In genomic region chr3L:4375675-4376366, dm6 we compare ENCODE assay signal across 1 fruit fly cellular context.
TF ChIP-seq lines count a peak whose summit lies in the region.

No protein-coding gene starts in this region.

TF ChIP-seq in whole organism, embryonic, 481 proteins besides CTCF, POLR2A, EP300 and RAD21 (continued from another document and continues in another):
- TF ChIP-seq mam (GFP tag; optimal IDR thresholded peaks at IDR 0.05; lab: Kevin White, UChicago) (no peak), CG32772 (GFP tag; IDR thresholded peaks at IDR 0.05; lab: Robert Waterston, UW) (no peak), CG11085 (GFP tag; IDR thresholded peaks at IDR 0.05; lab: Robert Waterston, UW) (no peak), CG8281 (tag; optimal IDR thresholded peaks at IDR 0.05; lab: Kevin White, UChicago) (peak; percentile 98), CG5180 (GFP tag; optimal IDR thresholded peaks at IDR 0.05; lab: Kevin White, UChicago) (no peak), CG12104 (GFP tag; optimal IDR thresholded peaks at IDR 0.05; lab: Kevin White, UChicago) (no peak), NC2β (GFP tag; optimal IDR thresholded peaks at IDR 0.05; lab: Kevin White, UChicago) (no peak), CG34422 (GFP tag; IDR thresholded peaks at IDR 0.05; lab: Robert Waterston, UW) (no peak), Kr (GFP tag; optimal IDR thresholded peaks at IDR 0.05; lab: Kevin White, UChicago) (no peak), salm (tag; optimal IDR thresholded peaks at IDR 0.05; lab: Kevin White, UChicago) (no peak), CG8765 (GFP tag; IDR thresholded peaks at IDR 0.05; lab: Robert Waterston, UW) (peak; percentile 21; the same call in 1 of the 2 replicates), Hey (tag; optimal IDR thresholded peaks at IDR 0.05; lab: Kevin White, UChicago) (no peak), sna (GFP tag; IDR thresholded peaks at IDR 0.05; lab: Robert Waterston, UW; ENCODE audit: partially characterized antibody) (no peak), corto (GFP tag; optimal IDR thresholded peaks at IDR 0.05; lab: Kevin White, UChicago) (no peak), wor (GFP tag; IDR thresholded peaks at IDR 0.05; lab: Robert Waterston, UW) (0 out of 2 replicates have a peak, but pooled peaks have one; percentile 28), sd (tag; optimal IDR thresholded peaks at IDR 0.05; lab: Kevin White, UChicago) (no peak), CG11504 (tag; optimal IDR thresholded peaks at IDR 0.05; lab: Kevin White, UChicago) (no peak), Taf1 (GFP tag; IDR thresholded peaks at IDR 0.05; lab: Robert Waterston, UW) (no peak), ewg (GFP tag; optimal IDR thresholded peaks at IDR 0.05; lab: Kevin White, UChicago) (no peak), CG4617 (GFP tag; optimal IDR thresholded peaks at IDR 0.05; lab: Kevin White, UChicago; ENCODE audit: borderline replicate concordance) (no peak), en (GFP tag; optimal IDR thresholded peaks at IDR 0.05; lab: Kevin White, UChicago) (no peak), crc (GFP tag; optimal IDR thresholded peaks at IDR 0.05; lab: Kevin White, UChicago) (no peak), CG12942 (GFP tag; optimal IDR thresholded peaks at IDR 0.05; lab: Kevin White, UChicago) (no peak), sc (optimal IDR thresholded peaks at IDR 0.05; lab: Kevin White, UChicago) (no peak), sc (GFP tag; optimal IDR thresholded peaks at IDR 0.05; lab: Kevin White, UChicago) (no peak), Elba2 (GFP tag; optimal IDR thresholded peaks at IDR 0.05; lab: Kevin White, UChicago) (no peak), dmrt11E (tag; optimal IDR thresholded peaks at IDR 0.05; lab: Kevin White, UChicago) (no peak), run (tag; optimal IDR thresholded peaks at IDR 0.05; lab: Kevin White, UChicago) (no peak), CG14441 (GFP tag; IDR thresholded peaks at IDR 0.05; lab: Robert Waterston, UW) (0 out of 2 replicates have a peak, but pooled peaks have one; percentile 18), ato (GFP tag; IDR thresholded peaks at IDR 0.05; lab: Robert Waterston, UW; ENCODE audit: partially characterized antibody) (no peak), Gug (GFP tag; IDR thresholded peaks at IDR 0.05; lab: Robert Waterston, UW) (no peak), Drgx (GFP tag; IDR thresholded peaks at IDR 0.05; lab: Robert Waterston, UW) (no peak), Dll (GFP tag; IDR thresholded peaks at IDR 0.05; lab: Robert Waterston, UW; ENCODE audit: partially characterized antibody) (no peak), dati (GFP tag; IDR thresholded peaks at IDR 0.05; lab: Robert Waterston, UW) (no peak), CG12236 (GFP tag; optimal IDR thresholded peaks at IDR 0.05; lab: Kevin White, UChicago) (no peak), Mrtf (GFP tag; IDR thresholded peaks at IDR 0.05; lab: Robert Waterston, UW) (no peak), ken (GFP tag; IDR thresholded peaks at IDR 0.05; lab: Robert Waterston, UW) (no peak), CG1233 (GFP tag; optimal IDR thresholded peaks at IDR 0.05; lab: Kevin White, UChicago) (no peak), HLH54F (GFP tag; optimal IDR thresholded peaks at IDR 0.05; lab: Kevin White, UChicago) (no peak), CG8478 (optimal IDR thresholded peaks at IDR 0.05; lab: Kevin White, UChicago) (no peak), CG4730 (GFP tag; IDR thresholded peaks at IDR 0.05; lab: Robert Waterston, UW) (no peak), CG10979 (tag; optimal IDR thresholded peaks at IDR 0.05; lab: Kevin White, UChicago) (peak; percentile 29), CG15269 (tag; optimal IDR thresholded peaks at IDR 0.05; lab: Kevin White, UChicago) (peak; percentile 31), tup (GFP tag; optimal IDR thresholded peaks at IDR 0.05; lab: Kevin White, UChicago) (no peak), Ada2b (GFP tag; IDR thresholded peaks at IDR 0.05; lab: Robert Waterston, UW) (peak; percentile 42; the same call in 1 of the 2 replicates), NFAT (GFP tag; IDR thresholded peaks at IDR 0.05; lab: Robert Waterston, UW) (no peak), CG4707 (GFP tag; optimal IDR thresholded peaks at IDR 0.05; lab: Kevin White, UChicago) (no peak), hb (GFP tag; IDR thresholded peaks at IDR 0.05; lab: Robert Waterston, UW; ENCODE audit: partially characterized antibody) (no peak), Dp (GFP tag; optimal IDR thresholded peaks at IDR 0.05; lab: Kevin White, UChicago) (no peak), wdn (GFP tag; IDR thresholded peaks at IDR 0.05; lab: Robert Waterston, UW) (no peak), CG34376 (GFP tag; optimal IDR thresholded peaks at IDR 0.05; lab: Kevin White, UChicago) (no peak), twi (tag; optimal IDR thresholded peaks at IDR 0.05; lab: Kevin White, UChicago) (no peak), CG7357 (GFP tag; IDR thresholded peaks at IDR 0.05; lab: Robert Waterston, UW) (no peak), Jarid2 (GFP tag; optimal IDR thresholded peaks at IDR 0.05; lab: Kevin White, UChicago) (no peak), CG1529 (GFP tag; optimal IDR thresholded peaks at IDR 0.05; lab: Kevin White, UChicago) (no peak), CG6791 (GFP tag; IDR thresholded peaks at IDR 0.05; lab: Robert Waterston, UW; ENCODE audit: partially characterized antibody) (no peak), CG5245 (GFP tag; optimal IDR thresholded peaks at IDR 0.05; lab: Kevin White, UChicago) (no peak), CG11695 (GFP tag; IDR thresholded peaks at IDR 0.05; lab: Robert Waterston, UW) (no peak), CG10565 (GFP tag; optimal IDR thresholded peaks at IDR 0.05; lab: Kevin White, UChicago) (no peak), sug (tag; optimal IDR thresholded peaks at IDR 0.05; lab: Kevin White, UChicago) (no peak), CG4360 (GFP tag; IDR thresholded peaks at IDR 0.05; lab: Robert Waterston, UW) (no peak), CG18619 (GFP tag; optimal IDR thresholded peaks at IDR 0.05; lab: Kevin White, UChicago) (no peak), CG2712 (tag; optimal IDR thresholded peaks at IDR 0.05; lab: Kevin White, UChicago) (peak; percentile 32), kay (GFP tag; optimal IDR thresholded peaks at IDR 0.05; lab: Kevin White, UChicago) (no peak), Awh (GFP tag; IDR thresholded peaks at IDR 0.05; lab: Robert Waterston, UW) (no peak), Fer2 (tag; optimal IDR thresholded peaks at IDR 0.05; lab: Kevin White, UChicago) (no peak), Dref (GFP tag; IDR thresholded peaks at IDR 0.05; lab: Robert Waterston, UW) (no peak), Side (GFP tag; optimal IDR thresholded peaks at IDR 0.05; lab: Kevin White, UChicago) (no peak), Abd-B (GFP tag; optimal IDR thresholded peaks at IDR 0.05; lab: Kevin White, UChicago) (no peak), sr (GFP tag; IDR thresholded peaks at IDR 0.05; lab: Robert Waterston, UW) (no peak), eve (GFP tag; optimal IDR thresholded peaks at IDR 0.05; lab: Kevin White, UChicago) (peak in 1 of 2 experiments; percentile 12), bcd (GFP tag; optimal IDR thresholded peaks at IDR 0.05; lab: Kevin White, UChicago) (no peak), PHDP (tag; optimal IDR thresholded peaks at IDR 0.05; lab: Kevin White, UChicago) (no peak), HLH3B (GFP tag; IDR thresholded peaks at IDR 0.05; lab: Robert Waterston, UW) (peak; percentile 40; the same call in 1 of the 2 replicates), ERR (GFP tag; optimal IDR thresholded peaks at IDR 0.05; lab: Kevin White, UChicago) (no peak), CG9215 (GFP tag; IDR thresholded peaks at IDR 0.05; lab: Robert Waterston, UW) (no peak), insv (GFP tag; optimal IDR thresholded peaks at IDR 0.05; lab: Kevin White, UChicago) (no peak), CG3163 (GFP tag; optimal IDR thresholded peaks at IDR 0.05; lab: Kevin White, UChicago) (no peak), ATbp (GFP tag; optimal IDR thresholded peaks at IDR 0.05; lab: Kevin White, UChicago) (peak; percentile 18), Hr39 (optimal IDR thresholded peaks at IDR 0.05; lab: Kevin White, UChicago) (no peak), hbn (GFP tag; IDR thresholded peaks at IDR 0.05; lab: Robert Waterston, UW; ENCODE audit: partially characterized antibody) (no peak), CG2129 (GFP tag; IDR thresholded peaks at IDR 0.05; lab: Robert Waterston, UW; ENCODE audit: partially characterized antibody) (no peak), da (GFP tag; optimal IDR thresholded peaks at IDR 0.05; lab: Kevin White, UChicago) (no peak), zen2 (GFP tag; IDR thresholded peaks at IDR 0.05; lab: Robert Waterston, UW; ENCODE audit: partially characterized antibody) (no peak), CG1792 (GFP tag; optimal IDR thresholded peaks at IDR 0.05; lab: Kevin White, UChicago) (no peak), CG9437 (GFP tag; optimal IDR thresholded peaks at IDR 0.05; lab: Kevin White, UChicago) (no peak), MESR4 (GFP tag; optimal IDR thresholded peaks at IDR 0.05; lab: Kevin White, UChicago) (no peak), CG42726 (GFP tag; IDR thresholded peaks at IDR 0.05; lab: Robert Waterston, UW; ENCODE audit: partially characterized antibody) (no peak), CG4328 (GFP tag; optimal IDR thresholded peaks at IDR 0.05; lab: Kevin White, UChicago) (no peak), ems (GFP tag; optimal IDR thresholded peaks at IDR 0.05; lab: Kevin White, UChicago) (no peak), CG11560 (tag; IDR thresholded peaks at IDR 0.05; lab: Robert Waterston, UW) (no peak), slbo (GFP tag; IDR thresholded peaks at IDR 0.05; lab: Robert Waterston, UW) (peak; percentile 46), CG7839 (tag; optimal IDR thresholded peaks at IDR 0.05; lab: Kevin White, UChicago) (peak; percentile 48), CG18764 (GFP tag; optimal IDR thresholded peaks at IDR 0.05; lab: Kevin White, UChicago) (no peak), abd-A (tag; optimal IDR thresholded peaks at IDR 0.05; lab: Kevin White, UChicago) (no peak), kah (GFP tag; optimal IDR thresholded peaks at IDR 0.05; lab: Kevin White, UChicago) (no peak), tx (GFP tag; optimal IDR thresholded peaks at IDR 0.05; lab: Kevin White, UChicago) (no peak), CG12219 (GFP tag; optimal IDR thresholded peaks at IDR 0.05; lab: Kevin White, UChicago) (no peak), CG17568 (GFP tag; optimal IDR thresholded peaks at IDR 0.05; lab: Kevin White, UChicago) (no peak), tna (GFP tag; IDR thresholded peaks at IDR 0.05; lab: Robert Waterston, UW; ENCODE audit: partially characterized antibody) (no peak), CG9817 (tag; optimal IDR thresholded peaks at IDR 0.05; lab: Kevin White, UChicago) (peak; percentile 14), pho (GFP tag; optimal IDR thresholded peaks at IDR 0.05; lab: Kevin White, UChicago) (no peak), CG9727 (GFP tag; optimal IDR thresholded peaks at IDR 0.05; lab: Kevin White, UChicago) (no peak), CG32767 (GFP tag; IDR thresholded peaks at IDR 0.05; lab: Robert Waterston, UW) (no peak), CG14014 (GFP tag; IDR thresholded peaks at IDR 0.05; lab: Robert Waterston, UW) (no peak), exex (tag; optimal IDR thresholded peaks at IDR 0.05; lab: Kevin White, UChicago) (no peak), nerfin-1 (tag; optimal IDR thresholded peaks at IDR 0.05; lab: Kevin White, UChicago) (no peak), fru (optimal IDR thresholded peaks at IDR 0.05; lab: Kevin White, UChicago) (no peak), rib (GFP tag; IDR thresholded peaks at IDR 0.05; lab: Robert Waterston, UW) (no peak), eyg (GFP tag; optimal IDR thresholded peaks at IDR 0.05; lab: Kevin White, UChicago) (no peak), CG30403 (GFP tag; optimal IDR thresholded peaks at IDR 0.05; lab: Kevin White, UChicago) (peak; percentile 20), Camta (GFP tag; optimal IDR thresholded peaks at IDR 0.05; lab: Kevin White, UChicago) (no peak), CG16863 (GFP tag; optimal IDR thresholded peaks at IDR 0.05; lab: Kevin White, UChicago) (no peak), ase (GFP tag; IDR thresholded peaks at IDR 0.05; lab: Robert Waterston, UW) (peak; percentile 15; the same call in 1 of the 3 replicates), CG17385 (GFP tag; optimal IDR thresholded peaks at IDR 0.05; lab: Kevin White, UChicago) (no peak), CG12659 (GFP tag; optimal IDR thresholded peaks at IDR 0.05; lab: Kevin White, UChicago) (no peak), CG6854 (GFP tag; optimal IDR thresholded peaks at IDR 0.05; lab: Kevin White, UChicago) (no peak), CG3407 (GFP tag; optimal IDR thresholded peaks at IDR 0.05; lab: Kevin White, UChicago) (peak; percentile 27), trh (GFP tag; optimal IDR thresholded peaks at IDR 0.05; lab: Kevin White, UChicago) (no peak), Hr51 (GFP tag; optimal IDR thresholded peaks at IDR 0.05; lab: Kevin White, UChicago) (peak in 1 of 2 experiments; percentile 56), CG18011 (GFP tag; optimal IDR thresholded peaks at IDR 0.05; lab: Kevin White, UChicago) (no peak), Oli (tag; optimal IDR thresholded peaks at IDR 0.05; lab: Kevin White, UChicago) (peak; percentile 31), CG10366 (GFP tag; IDR thresholded peaks at IDR 0.05; lab: Robert Waterston, UW) (peak; percentile 53), CG15073 (GFP tag; optimal IDR thresholded peaks at IDR 0.05; lab: Kevin White, UChicago) (no peak), pzg (GFP tag; optimal IDR thresholded peaks at IDR 0.05; lab: Kevin White, UChicago) (no peak), lov (optimal IDR thresholded peaks at IDR 0.05; lab: Kevin White, UChicago) (no peak), lov (GFP tag; IDR thresholded peaks at IDR 0.05; lab: Robert Waterston, UW) (no peak), Doc3 (GFP tag; IDR thresholded peaks at IDR 0.05; lab: Robert Waterston, UW; ENCODE audit: partially characterized antibody) (no peak), az2 (GFP tag; optimal IDR thresholded peaks at IDR 0.05; lab: Kevin White, UChicago) (peak; percentile 15), sens-2 (GFP tag; IDR thresholded peaks at IDR 0.05; lab: Robert Waterston, UW) (no peak), CG16815 (GFP tag; optimal IDR thresholded peaks at IDR 0.05; lab: Kevin White, UChicago) (no peak), D19A (tag; optimal IDR thresholded peaks at IDR 0.05; lab: Kevin White, UChicago) (no peak), chn (GFP tag; optimal IDR thresholded peaks at IDR 0.05; lab: Kevin White, UChicago) (no peak), croc (GFP tag; conservative IDR thresholded peaks at IDR 0.05; lab: Robert Waterston, UW) (no peak), CG1647 (GFP tag; optimal IDR thresholded peaks at IDR 0.05; lab: Kevin White, UChicago) (no peak), inv (GFP tag; IDR thresholded peaks at IDR 0.05; lab: Robert Waterston, UW; ENCODE audit: partially characterized antibody) (no peak), Asciz (GFP tag; optimal IDR thresholded peaks at IDR 0.05; lab: Kevin White, UChicago) (peak; percentile 1), CG1024 (GFP tag; IDR thresholded peaks at IDR 0.05; lab: Robert Waterston, UW) (no peak)
